Worm (Caenorhabditis elegans) whole organism, early embryonic: ENCODE measurements around the gene Y45F3A.5.

Experiments used
- B0310.2 ChIP-seq: sonication (generic microtip); optimal IDR thresholded peaks from 2 replicates; lab custom pipeline; 2016; ENCODE audit warnings: mild to moderate bottlenecking, missing genetic modification characterization, missing compliant biosample characterization
- ama-1 ChIP-seq: fragments of 150-350 bp; optimal IDR thresholded peaks from 2 replicates; lab custom pipeline; 2014
- hnd-1 ChIP-seq: sonication (generic microtip); optimal IDR thresholded peaks from 2 replicates; lab custom pipeline; 2016; ENCODE audit warnings: missing genetic modification characterization, missing compliant biosample characterization

- no peak for TF ChIP-seq ama-1
- no peak for TF ChIP-seq hnd-1 (tag; lab: Kevin White, UChicago)
- TF ChIP-seq B0310.2 (tag; lab: Kevin White, UChicago): no peak
Observed at ce11 chrIII:10634034-10634433, 47.9 kb upstream of the Y45F3A.5 start.
